Fruit fly (Drosophila melanogaster) whole organism: ENCODE data around the gene cocoon.

Experiments used
- CG8478 ChIP-seq: fragments of >200 bp; optimal IDR thresholded peaks from 2 replicates; lab custom pipeline; 2018; ENCODE audit warnings: inconsistent platforms
- Dll ChIP-seq: fragments of >200 bp; optimal IDR thresholded peaks from 2 replicates; lab custom pipeline; 2017
- EcR ChIP-seq, 2 experiments: fragments of >200 bp; optimal IDR thresholded peaks; 2 replicates each; lab custom pipeline; 2017; ENCODE audit warnings: missing biosample characterization in 2 of 2, missing genetic modification characterization in 2 of 2, missing genetic modification reagents in 2 of 2
- pan ChIP-seq: fragments of >200 bp; optimal IDR thresholded peaks from 2 replicates; lab custom pipeline; 2017
- psq ChIP-seq: fragments of >200 bp; optimal IDR thresholded peaks from 2 replicates; lab custom pipeline; 2017
- usp ChIP-seq: fragments of >200 bp; optimal IDR thresholded peaks from 2 replicates; lab custom pipeline; 2017; ENCODE audit warnings: missing biosample characterization, missing genetic modification characterization, mixed read lengths

DNA sequence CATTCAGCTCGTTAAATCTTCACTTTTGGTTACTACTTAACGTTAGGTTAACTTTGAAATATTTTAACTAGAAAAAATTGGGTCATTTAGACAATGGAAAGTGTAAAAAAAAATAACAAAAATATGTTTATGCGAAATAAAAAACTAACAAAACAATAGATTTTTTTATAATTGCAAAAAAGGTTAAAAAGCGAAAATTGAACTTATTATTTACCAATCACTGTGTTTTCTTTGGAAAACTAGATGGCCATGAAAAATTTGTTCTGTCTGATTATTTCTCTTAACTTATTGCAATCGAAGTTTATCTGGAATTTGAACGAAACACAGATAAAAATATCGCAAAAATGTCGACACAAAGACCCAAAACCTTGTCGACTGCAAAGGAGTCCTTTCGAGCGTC is 24.0 kb upstream of the cocoon start, which contains the start of gene CG7276:
- TF ChIP-seq usp (GFP tag; lab: Kevin White, UChicago) (no peak), psq (lab: Kevin White, UChicago) (no peak), EcR (GFP tag; optimal IDR thresholded peaks at IDR 0.05; lab: Kevin White, UChicago) (no peak), pan (lab: Kevin White, UChicago) (no peak), CG8478 (lab: Kevin White, UChicago) (no peak), Dll (lab: Kevin White, UChicago) (no peak)
